Fruit fly (Drosophila melanogaster) whole organism, embryonic: ENCODE data around the gene CG1024.

Experiments
- Ada2b ChIP-seq: fragments of 200-800 bp; sonication (Bioruptor generic); IDR thresholded peaks from 2 replicates; pipeline ENCODE4 v1.3.6; 2022; ENCODE audit warnings: missing biosample characterization, missing genetic modification characterization
- Atf-2 ChIP-seq: fragments of 200-800 bp; sonication (Bioruptor generic); optimal IDR thresholded peaks from 2 replicates; lab custom pipeline; 2016; ENCODE audit warnings: missing biosample characterization, missing genetic modification characterization
- Atf3 ChIP-seq: fragments of 200-800 bp; sonication (Bioruptor generic); optimal IDR thresholded peaks from 3 replicates; lab custom pipeline; 2016; ENCODE audit warnings: missing biosample characterization, missing genetic modification characterization
- Atf6 ChIP-seq: fragments of 200-800 bp; sonication (Bioruptor generic); IDR thresholded peaks from 2 replicates; pipeline ENCODE4 v1.3.6; 2022; ENCODE audit warnings: missing biosample characterization, missing genetic modification characterization
- B-H1 ChIP-seq: fragments of 200-800 bp; sonication (Bioruptor generic); IDR thresholded peaks from 3 replicates; pipeline ENCODE4 v1.3.6; 2022; ENCODE audit warnings: missing biosample characterization, missing genetic modification characterization
- Bgb ChIP-seq: fragments of 200-800 bp; sonication (Bioruptor generic); IDR thresholded peaks from 2 replicates; pipeline ENCODE4 v1.3.6; 2022; ENCODE audit warnings: missing biosample characterization, missing genetic modification characterization; ENCODE audit not compliant: partially characterized antibody
- CG10209 ChIP-seq: fragments of 200-800 bp; sonication (Bioruptor generic); optimal IDR thresholded peaks from 3 replicates; lab custom pipeline; 2017; ENCODE audit warnings: missing biosample characterization, mild to moderate bottlenecking, missing genetic modification characterization, missing genetic modification reagents
- CG13424 ChIP-seq: fragments of 200-800 bp; sonication (Bioruptor generic); optimal IDR thresholded peaks from 2 replicates; lab custom pipeline; 2019; ENCODE audit warnings: missing biosample characterization, mild to moderate bottlenecking, missing genetic modification characterization, moderate library complexity
- CG14710 ChIP-seq: fragments of 200-800 bp; sonication (Bioruptor generic); optimal IDR thresholded peaks from 3 replicates; lab custom pipeline; 2019; ENCODE audit warnings: missing biosample characterization, mild to moderate bottlenecking, missing genetic modification characterization, moderate library complexity
- CG16813 ChIP-seq: fragments of 200-800 bp; sonication (Bioruptor generic); IDR thresholded peaks from 3 replicates; pipeline ENCODE4 v1.3.6; 2022; ENCODE audit warnings: missing biosample characterization, missing genetic modification characterization; ENCODE audit not compliant: partially characterized antibody
- CG18599 ChIP-seq: fragments of 200-800 bp; sonication (Bioruptor generic); optimal IDR thresholded peaks from 3 replicates; lab custom pipeline; 2017; ENCODE audit warnings: missing biosample characterization, missing genetic modification characterization, mild to moderate bottlenecking, moderate library complexity, missing genetic modification reagents
- CG30020 ChIP-seq: fragments of 200-800 bp; optimal IDR thresholded peaks from 2 replicates; lab custom pipeline; 2019; ENCODE audit warnings: missing biosample characterization, mild to moderate bottlenecking, missing genetic modification characterization, moderate library complexity
- CG33213 ChIP-seq: fragments of 200-800 bp; sonication (Bioruptor generic); optimal IDR thresholded peaks from 3 replicates; lab custom pipeline; 2016; ENCODE audit warnings: missing biosample characterization, missing genetic modification characterization
- CG33557 ChIP-seq: fragments of 200-800 bp; sonication (Bioruptor generic); optimal IDR thresholded peaks from 2 replicates; lab custom pipeline; 2019; ENCODE audit warnings: missing biosample characterization, mild to moderate bottlenecking, missing genetic modification characterization, moderate library complexity
- CG42726 ChIP-seq: fragments of 200-800 bp; sonication (Bioruptor generic); IDR thresholded peaks from 2 replicates; pipeline ENCODE4 v1.3.6; 2022; ENCODE audit warnings: missing biosample characterization, missing genetic modification characterization; ENCODE audit not compliant: partially characterized antibody
- CG5245 ChIP-seq: fragments of 200-800 bp; sonication (Bioruptor generic); optimal IDR thresholded peaks from 3 replicates; lab custom pipeline; 2016; ENCODE audit warnings: missing biosample characterization, missing genetic modification characterization
- CG6689 ChIP-seq: fragments of 200-800 bp; sonication (Bioruptor generic); IDR thresholded peaks from 2 replicates; pipeline ENCODE4 v1.3.6; 2022; ENCODE audit warnings: missing biosample characterization, missing genetic modification characterization
- CG7556 ChIP-seq: fragments of 200-800 bp; sonication (Bioruptor generic); optimal IDR thresholded peaks from 2 replicates; lab custom pipeline; 2017; ENCODE audit warnings: missing biosample characterization, mild to moderate bottlenecking, missing genetic modification characterization
- CG7963 ChIP-seq: fragments of 200-800 bp; sonication (Bioruptor generic); IDR thresholded peaks from 3 replicates; pipeline ENCODE4 v1.3.6; 2022; ENCODE audit warnings: missing biosample characterization, missing genetic modification characterization; ENCODE audit not compliant: partially characterized antibody
- CHES-1-like ChIP-seq: fragments of 200-800 bp; sonication (Bioruptor generic); optimal IDR thresholded peaks from 2 replicates; lab custom pipeline; 2016; ENCODE audit warnings: missing biosample characterization, missing genetic modification characterization
- Chrac-16 ChIP-seq: fragments of 200-800 bp; sonication (Bioruptor generic); optimal IDR thresholded peaks from 3 replicates; lab custom pipeline; 2016; ENCODE audit warnings: missing biosample characterization, missing genetic modification characterization
- CkIIα-i1 ChIP-seq: fragments of 200-800 bp; sonication (Bioruptor generic); IDR thresholded peaks from 2 replicates; pipeline ENCODE4 v1.3.6; 2022; ENCODE audit warnings: missing biosample characterization, missing genetic modification characterization
- Fer3 ChIP-seq: fragments of 200-800 bp; sonication (Bioruptor generic); optimal IDR thresholded peaks from 2 replicates; lab custom pipeline; 2018; ENCODE audit warnings: missing biosample characterization, mild to moderate bottlenecking, missing genetic modification characterization, moderate library complexity
- HLH54F ChIP-seq: fragments of 200-800 bp; sonication (Bioruptor generic); optimal IDR thresholded peaks from 3 replicates; lab custom pipeline; 2016; ENCODE audit warnings: missing biosample characterization, missing genetic modification characterization
- Hsf ChIP-seq: fragments of 200-800 bp; sonication (Bioruptor generic); optimal IDR thresholded peaks from 3 replicates; lab custom pipeline; 2016; ENCODE audit warnings: missing biosample characterization, missing genetic modification characterization
- Jarid2 ChIP-seq: fragments of 200-800 bp; sonication (Bioruptor generic); optimal IDR thresholded peaks from 3 replicates; lab custom pipeline; 2017; ENCODE audit warnings: mild to moderate bottlenecking, missing biosample characterization, missing genetic modification reagents, missing genetic modification characterization
- Kr ChIP-seq: fragments of 200-800 bp; sonication (Bioruptor generic); optimal IDR thresholded peaks from 2 replicates; lab custom pipeline; 2017; ENCODE audit warnings: missing biosample characterization, mild to moderate bottlenecking, missing genetic modification characterization
- MBD-R2 ChIP-seq: fragments of 200-800 bp; sonication (Bioruptor generic); IDR thresholded peaks from 2 replicates; pipeline ENCODE4 v1.3.6; 2022; ENCODE audit warnings: missing biosample characterization, missing genetic modification characterization
- Meics ChIP-seq: fragments of 200-800 bp; sonication (Bioruptor generic); optimal IDR thresholded peaks from 2 replicates; lab custom pipeline; 2017; ENCODE audit warnings: missing biosample characterization, mild to moderate bottlenecking, missing genetic modification characterization
- Nf-YB ChIP-seq: fragments of 200-800 bp; sonication (Bioruptor generic); optimal IDR thresholded peaks from 3 replicates; lab custom pipeline; 2019; ENCODE audit warnings: missing biosample characterization, mild to moderate bottlenecking, missing genetic modification characterization, moderate library complexity
- Nf-YC ChIP-seq: fragments of 200-800 bp; optimal IDR thresholded peaks from 3 replicates; lab custom pipeline; 2019; ENCODE audit warnings: missing biosample characterization, mild to moderate bottlenecking, missing genetic modification characterization, moderate library complexity
- NfI ChIP-seq: fragments of 200-800 bp; sonication (Bioruptor generic); optimal IDR thresholded peaks from 3 replicates; lab custom pipeline; 2018; ENCODE audit warnings: missing biosample characterization, mild to moderate bottlenecking, missing genetic modification characterization, moderate library complexity
- Opbp ChIP-seq: fragments of 200-800 bp; sonication (Bioruptor generic); IDR thresholded peaks from 3 replicates; pipeline ENCODE4 v1.3.6; 2022; ENCODE audit warnings: missing biosample characterization, missing genetic modification characterization; ENCODE audit not compliant: partially characterized antibody
- chinmo ChIP-seq: fragments of 200-800 bp; sonication (Bioruptor generic); IDR thresholded peaks from 4 replicates; pipeline ENCODE4 v1.3.6; 2022; ENCODE audit warnings: missing biosample characterization, missing genetic modification characterization; ENCODE audit not compliant: partially characterized antibody
- gem ChIP-seq: fragments of 200-800 bp; sonication (Bioruptor generic); optimal IDR thresholded peaks from 2 replicates; lab custom pipeline; 2019; ENCODE audit warnings: missing biosample characterization, mild to moderate bottlenecking, missing genetic modification characterization, moderate library complexity
- hkb ChIP-seq, 2 experiments: fragments of 200-800 bp in 1 of 2; fragments of >200 bp in 1 of 2; sonication (Bioruptor generic) in 1 of 2; IDR thresholded peaks in 1 of 2; optimal IDR thresholded peaks in 1 of 2; 2 replicates each; pipeline versions ENCODE4 v1.3.6 to Lab custom; 2017 to 2022; ENCODE audit warnings: missing biosample characterization in 1 of 2, missing genetic modification characterization in 1 of 2
- knrl ChIP-seq: fragments of 200-800 bp; sonication (Bioruptor generic); IDR thresholded peaks from 3 replicates; pipeline ENCODE4 v1.3.6; 2022; ENCODE audit warnings: missing biosample characterization, missing genetic modification characterization; ENCODE audit not compliant: partially characterized antibody
- luna ChIP-seq: fragments of 200-800 bp; sonication (Bioruptor generic); optimal IDR thresholded peaks from 2 replicates; lab custom pipeline; 2016; ENCODE audit warnings: missing biosample characterization, missing genetic modification characterization
- ranshi ChIP-seq: fragments of 200-800 bp; sonication (Bioruptor generic); IDR thresholded peaks from 2 replicates; pipeline ENCODE4 v1.3.6; 2022; ENCODE audit warnings: missing biosample characterization, missing genetic modification characterization
- repo ChIP-seq: fragments of 200-800 bp; sonication (Bioruptor generic); optimal IDR thresholded peaks from 2 replicates; lab custom pipeline; 2016; ENCODE audit warnings: missing biosample characterization, missing genetic modification characterization
- sens ChIP-seq: fragments of 200-800 bp; sonication (Bioruptor generic); peaks from one replicate; lab custom pipeline; 2016; ENCODE audit warnings: missing biosample characterization, missing genetic modification characterization
- sima ChIP-seq: fragments of 200-800 bp; sonication (Bioruptor generic); optimal IDR thresholded peaks from 2 replicates; lab custom pipeline; 2016; ENCODE audit warnings: missing biosample characterization, missing genetic modification characterization
- stwl ChIP-seq: fragments of 200-800 bp; sonication (Bioruptor generic); optimal IDR thresholded peaks from 3 replicates; lab custom pipeline; 2018; ENCODE audit warnings: missing biosample characterization, mild to moderate bottlenecking, missing genetic modification characterization, moderate library complexity
- tna ChIP-seq: fragments of 200-800 bp; sonication (Bioruptor generic); IDR thresholded peaks from 2 replicates; pipeline ENCODE4 v1.3.6; 2022; ENCODE audit warnings: missing biosample characterization, missing genetic modification characterization; ENCODE audit not compliant: partially characterized antibody
- unc-4 ChIP-seq: fragments of 200-800 bp; sonication (Bioruptor generic); IDR thresholded peaks from 2 replicates; pipeline ENCODE4 v1.3.6; 2022; ENCODE audit warnings: missing biosample characterization, missing genetic modification characterization; ENCODE audit not compliant: partially characterized antibody
- wek ChIP-seq: fragments of 200-800 bp; sonication (Bioruptor generic); optimal IDR thresholded peaks from 3 replicates; lab custom pipeline; 2018; ENCODE audit warnings: missing biosample characterization, mild to moderate bottlenecking, missing genetic modification characterization, moderate library complexity
- yki ChIP-seq: fragments of >200 bp; optimal IDR thresholded peaks from 3 replicates; lab custom pipeline; 2018
- zfh2 ChIP-seq: fragments of 200-800 bp; sonication (Bioruptor generic); optimal IDR thresholded peaks from 2 replicates; lab custom pipeline; 2016; ENCODE audit warnings: missing biosample characterization, missing genetic modification characterization

The CG1024 gene

DNA sequence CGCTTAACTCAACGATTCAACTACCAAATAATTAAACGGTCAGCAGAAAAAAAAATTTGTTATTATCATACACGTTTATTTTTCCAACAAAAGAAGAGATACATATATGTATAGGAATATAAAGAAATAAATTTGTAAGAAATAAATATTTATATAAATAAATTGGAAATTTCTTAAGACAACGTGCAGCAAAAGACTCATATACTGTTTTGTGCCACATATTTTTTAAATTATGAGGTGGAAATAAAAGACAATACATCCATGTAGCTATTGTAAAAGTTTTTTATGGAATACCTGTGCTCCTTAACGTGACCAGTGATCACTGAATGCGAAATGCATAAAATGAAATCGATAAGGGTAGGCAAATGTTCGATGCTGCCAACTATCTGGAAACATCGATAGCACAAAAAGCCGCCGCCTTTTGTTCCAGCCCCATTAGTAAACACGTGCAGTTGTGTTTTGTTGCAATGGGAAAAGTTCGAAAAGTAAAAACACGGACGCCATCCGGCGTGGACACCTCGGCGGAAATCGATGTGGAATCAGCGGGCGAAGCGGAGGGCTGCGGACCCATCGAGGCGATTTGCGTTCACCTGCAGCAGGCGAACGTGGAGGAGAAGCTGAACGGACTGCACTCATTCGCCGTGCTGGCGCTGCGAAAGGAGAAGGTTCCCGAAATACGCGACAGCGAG lies 11.4 kb downstream of the CG1024 start, which contains the start of gene CG10286:
Gene CG10286 (plus strand): TSS at position 416 of the 689 bp plus-strand sequence.
- TF ChIP-seq sens (GFP tag; lab: Kevin White, UChicago) (peak; percentile 73), sima (no peak), yki (lab: Kevin White, UChicago) (no peak), HLH54F (GFP tag; lab: Kevin White, UChicago) (no peak), CG14710 (tag; lab: Kevin White, UChicago) (peak; percentile 35), CG30020 (peak; percentile 12), CG6689 (peak; percentile 48; the same call in 1 of the 2 replicates), tna (peak; percentile 60), B-H1 (GFP tag; lab: Robert Waterston, UW) (peak; percentile 44; the same call in 1 of the 3 replicates), CG7556 (GFP tag; lab: Kevin White, UChicago) (peak; percentile 64), Jarid2 (GFP tag; lab: Kevin White, UChicago) (peak; percentile 23), luna (GFP tag; lab: Kevin White, UChicago) (no peak), Hsf (GFP tag; lab: Kevin White, UChicago) (peak; percentile 1), Kr (GFP tag; lab: Kevin White, UChicago) (no peak), Chrac-16 (GFP tag; lab: Kevin White, UChicago) (no peak), chinmo (GFP tag; lab: Robert Waterston, UW) (peak; percentile 77; the same call in 1 of the 4 replicates), CG7963 (peak; percentile 76; the same call in 1 of the 3 replicates), ranshi (GFP tag; lab: Robert Waterston, UW) (no peak), Fer3 (tag; lab: Kevin White, UChicago) (peak; percentile 5), wek (GFP tag; lab: Kevin White, UChicago) (peak; percentile 77), zfh2 (peak; percentile 8), CHES-1-like (GFP tag; lab: Kevin White, UChicago) (peak; percentile 29), Meics (GFP tag; lab: Kevin White, UChicago) (no peak), unc-4 (GFP tag; lab: Robert Waterston, UW) (peak; percentile 68), CG33557 (GFP tag; lab: Kevin White, UChicago) (no peak), MBD-R2 (peak; percentile 68), Atf6 (GFP tag; lab: Robert Waterston, UW) (no peak), Atf3 (GFP tag; lab: Kevin White, UChicago) (no peak), Nf-YB (GFP tag; lab: Kevin White, UChicago) (no peak), Ada2b (no peak; the same call in 1 of the 2 replicates), NfI (GFP tag; lab: Kevin White, UChicago) (peak; percentile 5), Nf-YC (tag; lab: Kevin White, UChicago) (no peak), CG16813 (peak; percentile 70), stwl (tag; lab: Kevin White, UChicago) (peak; percentile 3), CG5245 (GFP tag; lab: Kevin White, UChicago) (no peak), knrl (peak; percentile 72), Bgb (GFP tag; lab: Robert Waterston, UW) (peak; percentile 85), CG13424 (tag; lab: Kevin White, UChicago) (peak; percentile 7), gem (tag; lab: Kevin White, UChicago) (peak; percentile 62), CG42726 (GFP tag; lab: Robert Waterston, UW) (peak; percentile 65), CkIIα-i1 (no peak), hkb (optimal IDR thresholded peaks at IDR 0.05; lab: Kevin White, UChicago) (no peak), hkb (GFP tag; IDR thresholded peaks at IDR 0.05; lab: Robert Waterston, UW) (peak; percentile 17), CG10209 (GFP tag; lab: Kevin White, UChicago) (peak; percentile 16), Atf-2 (GFP tag; lab: Kevin White, UChicago) (no peak), CG18599 (GFP tag; lab: Kevin White, UChicago) (peak; percentile 36), CG33213 (peak; percentile 47), repo (peak; percentile 26), Opbp (GFP tag; lab: Robert Waterston, UW) (peak; percentile 83)
